Worm (Caenorhabditis elegans) whole organism, young adult: ENCODE measurements around the gene nhr-65.
A peak's percentile ranks its signal among the peaks of the same experiment; 100 is the strongest.

Experiments
- K11D2.4 ChIP-seq: fragments of 200-800 bp; sonication (Bioruptor generic); IDR thresholded peaks from 2 replicates; pipeline ENCODE4 v1.3.6; 2022; ENCODE audit warnings: missing genetic modification reagents, missing genetic modification characterization, missing compliant biosample characterization
- ccch-3 ChIP-seq: fragments of 200-800 bp; sonication (Bioruptor generic); optimal IDR thresholded peaks from 2 replicates; lab custom pipeline; 2018; ENCODE audit warnings: mild to moderate bottlenecking, missing genetic modification characterization, missing compliant biosample characterization
- ceh-100 ChIP-seq: fragments of 200-800 bp; sonication (Bioruptor generic); IDR thresholded peaks from 2 replicates; pipeline ENCODE4 v1.3.6; 2022; ENCODE audit warnings: missing genetic modification reagents, missing genetic modification characterization, missing compliant biosample characterization
- dox-1 ChIP-seq: fragments of 200-800 bp; sonication (Bioruptor generic); IDR thresholded peaks from 2 replicates; pipeline ENCODE4 v1.3.6; 2022; ENCODE audit warnings: missing genetic modification reagents, missing genetic modification characterization, missing compliant biosample characterization
- him-1 ChIP-seq: sonication (generic microtip); optimal IDR thresholded peaks from 2 replicates; lab custom pipeline; 2016; ENCODE audit warnings: missing genotype, missing genetic modification reagents, missing genetic modification characterization, missing compliant biosample characterization
- hrde-1 ChIP-seq: sonication (generic microtip); optimal IDR thresholded peaks from 2 replicates; lab custom pipeline; 2016; ENCODE audit warnings: missing genetic modification characterization, mild to moderate bottlenecking, missing compliant biosample characterization, moderate library complexity, missing genotype, missing genetic modification reagents, borderline replicate concordance
- lag-1 ChIP-seq: fragments of 200-800 bp; sonication (Bioruptor generic); IDR thresholded peaks from 2 replicates; pipeline ENCODE4 v1.3.6; 2022; ENCODE audit warnings: missing genetic modification reagents, missing genetic modification characterization, missing compliant biosample characterization
- lsy-27 ChIP-seq: sonication (generic microtip); optimal IDR thresholded peaks from 2 replicates; lab custom pipeline; 2017; ENCODE audit warnings: missing genetic modification characterization, mild to moderate bottlenecking, missing compliant biosample characterization, antibody characterized with exemption, missing genotype, borderline replicate concordance; ENCODE audit not compliant: insufficient read depth
- mcd-1 ChIP-seq: fragments of 200-800 bp; sonication (Bioruptor generic); IDR thresholded peaks from 2 replicates; pipeline ENCODE4 v1.3.6; 2022; ENCODE audit warnings: missing genetic modification reagents, missing genetic modification characterization, missing compliant biosample characterization
- rpc-1 ChIP-seq, 2 experiments: fragments of 150-350 bp in 1 of 2; sonication (generic microtip) in 1 of 2; optimal IDR thresholded peaks; 2 replicates each; lab custom pipeline; 2014 to 2018; ENCODE audit warnings: missing biosample characterization in 1 of 2, missing genetic modification characterization in 1 of 2, missing genetic modification reagents in 1 of 2, missing genotype in 1 of 2
- snpc-3.4 ChIP-seq: sonication (generic microtip); optimal IDR thresholded peaks from 2 replicates; lab custom pipeline; 2017; ENCODE audit warnings: missing genetic modification characterization, mild to moderate bottlenecking, missing compliant biosample characterization, antibody characterized with exemption, moderate library complexity, missing genotype, missing genetic modification reagents
- unc-130 ChIP-seq: sonication (generic microtip); optimal IDR thresholded peaks from 2 replicates; lab custom pipeline; 2016; ENCODE audit warnings: missing genetic modification reagents, missing genetic modification characterization, missing compliant biosample characterization
- ztf-22 ChIP-seq: fragments of 200-800 bp; sonication (Bioruptor generic); optimal IDR thresholded peaks from 2 replicates; lab custom pipeline; 2018; ENCODE audit warnings: mild to moderate bottlenecking, missing genetic modification characterization, moderate library complexity, missing compliant biosample characterization

Gene nhr-65

DNA sequence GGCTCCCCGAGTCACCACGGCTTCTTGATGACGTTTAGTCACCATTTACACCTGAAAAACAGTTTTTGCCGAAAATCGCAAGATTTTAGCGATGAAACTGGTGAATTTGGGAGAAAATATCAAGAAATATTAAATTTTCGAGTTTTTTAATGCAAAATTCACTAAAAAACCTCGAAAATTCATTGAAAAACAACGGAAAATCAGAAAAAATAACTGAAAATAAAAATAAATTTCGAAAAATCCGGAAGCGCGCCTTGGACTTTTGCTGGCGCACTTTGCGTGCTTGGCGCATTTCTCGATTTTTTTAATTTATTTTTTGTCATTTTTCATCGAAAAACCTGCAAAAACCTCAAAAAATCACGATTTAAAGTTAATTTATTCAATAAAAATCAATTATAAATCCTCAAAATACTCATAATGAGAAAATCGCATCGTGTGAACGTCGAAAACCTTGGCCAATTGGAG, 55.9 kb downstream of the nhr-65 start, which contains the start of gene emb-4 (continued):
- TF ChIP-seq him-1 (no peak), K11D2.4 (no peak), lag-1 (GFP tag; lab: Robert Waterston, UW) (no peak), ztf-22 (GFP tag; lab: Kevin White, UChicago) (no peak), ceh-100 (GFP tag; lab: Robert Waterston, UW) (no peak), mcd-1 (GFP tag; lab: Robert Waterston, UW) (peak; percentile 53), lsy-27 (tag; lab: Kevin White, UChicago) (no peak), hrde-1 (no peak), ccch-3 (no peak), unc-130 (GFP tag; lab: Kevin White, UChicago) (no peak), snpc-3.4 (tag; lab: Kevin White, UChicago) (peak; percentile 46), rpc-1 (optimal IDR thresholded peaks at IDR 0.05; lab: Kevin White, UChicago) (no peak), rpc-1 (tag; optimal IDR thresholded peaks at IDR 0.05; lab: Kevin White, UChicago) (no peak), dox-1 (GFP tag; lab: Robert Waterston, UW) (0 out of 2 replicates have a peak, but pooled peaks have one; percentile 36)
